Worm (Caenorhabditis elegans): ENCODE results near the gene srd-31.

srd-31 gene

ce11 chrV:7601443-7601842 lies 33.1 kb downstream of the srd-31 start, which contains the start of gene scl-26:
Gene scl-26, minus strand, starts transcription at chrV:7601543.
- TF ChIP-seq elt-2 (tag; optimal IDR thresholded peaks at IDR 0.05) (no peak), fkh-10 (GFP tag; optimal IDR thresholded peaks at IDR 0.05) (no peak), K02D7.2 (tag; optimal IDR thresholded peaks at IDR 0.05) (no peak), ceh-24 (tag; optimal IDR thresholded peaks at IDR 0.05) (no peak), ceh-9 (tag; optimal IDR thresholded peaks at IDR 0.05) (no peak), ceh-22 (tag; optimal IDR thresholded peaks at IDR 0.05) (no peak), pha-4 (tag; optimal IDR thresholded peaks at IDR 0.05) (no peak), che-1 (tag; optimal IDR thresholded peaks at IDR 0.05) (no peak), ama-1 (optimal IDR thresholded peaks at IDR 0.05) (no peak), ref-2 (tag; optimal IDR thresholded peaks at IDR 0.05) (no peak), ahr-1 (tag; optimal IDR thresholded peaks at IDR 0.05) (no peak), ceh-30 (tag; optimal IDR thresholded peaks at IDR 0.05) (no peak), ceh-45 (GFP tag; IDR thresholded peaks at IDR 0.05) (no peak), zip-5 (tag; optimal IDR thresholded peaks at IDR 0.05) (no peak), tbx-2 (tag; optimal IDR thresholded peaks at IDR 0.05) (no peak), lim-6 (tag; optimal IDR thresholded peaks at IDR 0.05) (no peak), ttx-3 (tag; optimal IDR thresholded peaks at IDR 0.05) (no peak)

ce11 chrV:7600149-7600548 lies 34.4 kb downstream of the srd-31 start, which contains the start of gene C50E3.9:
Gene C50E3.9, minus strand, starts transcription at chrV:7600249.
- no peak for TF ChIP-seq rnt-1 (tag; optimal IDR thresholded peaks at IDR 0.05)
- no peak for TF ChIP-seq ceh-34 (tag; optimal IDR thresholded peaks at IDR 0.05)
- no peak for TF ChIP-seq fax-1 (tag; optimal IDR thresholded peaks at IDR 0.05)
- no peak for TF ChIP-seq pat-9 (tag; optimal IDR thresholded peaks at IDR 0.05)
- TF ChIP-seq nhr-11 (tag; optimal IDR thresholded peaks at IDR 0.05), result no peak
- TF ChIP-seq madf-2 (tag; optimal IDR thresholded peaks at IDR 0.05), result no peak
- no peak for TF ChIP-seq pha-2 (tag; optimal IDR thresholded peaks at IDR 0.05)

ce11 chrV:7598269-7598668 lies 36.3 kb downstream of the srd-31 start, which contains the start of gene C50E3.7:
Gene C50E3.7, minus strand, starts transcription at chrV:7598369.
- no peak for TF ChIP-seq elt-2 (tag; optimal IDR thresholded peaks at IDR 0.05)
- no peak for TF ChIP-seq ceh-9 (tag; optimal IDR thresholded peaks at IDR 0.05)
- TF ChIP-seq ama-1 (optimal IDR thresholded peaks at IDR 0.05), result no peak
- TF ChIP-seq sox-4 (tag; optimal IDR thresholded peaks at IDR 0.05), result no peak
- TF ChIP-seq hlh-30 (tag; optimal IDR thresholded peaks at IDR 0.05; ENCODE audit: insufficient read depth), result no peak
- no peak for TF ChIP-seq pha-2 (tag; optimal IDR thresholded peaks at IDR 0.05)
- no peak for TF ChIP-seq F13H6.1 (tag; optimal IDR thresholded peaks at IDR 0.05)
- no peak for TF ChIP-seq dve-1 (tag; optimal IDR thresholded peaks at IDR 0.05)
- TF ChIP-seq pax-1 (tag; optimal IDR thresholded peaks at IDR 0.05), result no peak
- no peak for TF ChIP-seq nhr-232 (tag; optimal IDR thresholded peaks at IDR 0.05)

ce11 chrV:7595132-7595531 lies 39.4 kb downstream of the srd-31 start:
- no peak for TF ChIP-seq ttx-3 (tag; optimal IDR thresholded peaks at IDR 0.05)
- no peak for TF ChIP-seq fax-1 (tag; optimal IDR thresholded peaks at IDR 0.05)
- TF ChIP-seq madf-2 (tag; optimal IDR thresholded peaks at IDR 0.05), result no peak
- TF ChIP-seq hlh-13 (GFP tag; optimal IDR thresholded peaks at IDR 0.05), result no peak
- TF ChIP-seq dve-1 (tag; optimal IDR thresholded peaks at IDR 0.05), result no peak
- no peak for TF ChIP-seq hlh-6 (tag; optimal IDR thresholded peaks at IDR 0.05)
- TF ChIP-seq unc-42 (tag; optimal IDR thresholded peaks at IDR 0.05), result no peak
- no peak for TF ChIP-seq ceh-6 (GFP tag; optimal IDR thresholded peaks at IDR 0.05)
- no peak for TF ChIP-seq pqm-1 (tag; optimal IDR thresholded peaks at IDR 0.05)
- TF ChIP-seq tbx-2 (tag; optimal IDR thresholded peaks at IDR 0.05), result no peak

- TF ChIP-seq lin-11 (tag; optimal IDR thresholded peaks at IDR 0.05) (no peak), sox-4 (tag; optimal IDR thresholded peaks at IDR 0.05) (no peak), unc-55 (GFP tag; optimal IDR thresholded peaks at IDR 0.05) (no peak), fkh-10 (GFP tag; optimal IDR thresholded peaks at IDR 0.05) (no peak), ceh-34 (tag; optimal IDR thresholded peaks at IDR 0.05) (no peak), pha-2 (tag; optimal IDR thresholded peaks at IDR 0.05) (no peak), pqm-1 (tag; optimal IDR thresholded peaks at IDR 0.05) (no peak), dve-1 (tag; optimal IDR thresholded peaks at IDR 0.05) (no peak), hlh-8 (tag; optimal IDR thresholded peaks at IDR 0.05) (no peak), nfya-1 (tag; optimal IDR thresholded peaks at IDR 0.05) (no peak), K02D7.2 (tag; optimal IDR thresholded peaks at IDR 0.05) (no peak), C38D4.7 (GFP tag; optimal IDR thresholded peaks at IDR 0.05) (no peak), ceh-24 (tag; optimal IDR thresholded peaks at IDR 0.05) (no peak), pag-3 (tag; optimal IDR thresholded peaks at IDR 0.05; ENCODE audit: borderline replicate concordance) (no peak), K09A11.1 (tag; optimal IDR thresholded peaks at IDR 0.05; ENCODE audit: insufficient read depth) (no peak), F13H6.1 (tag; optimal IDR thresholded peaks at IDR 0.05) (no peak), ceh-45 (GFP tag; IDR thresholded peaks at IDR 0.05) (no peak), dmd-4 (tag; optimal IDR thresholded peaks at IDR 0.05; ENCODE audit: borderline replicate concordance) (no peak), tbx-2 (tag; optimal IDR thresholded peaks at IDR 0.05) (no peak), syd-9 (tag; optimal IDR thresholded peaks at IDR 0.05) (no peak)
Observed at ce11 chrV:7590454-7590853, 44.1 kb downstream of the srd-31 start, which contains the start of gene C50E3.6. Gene C50E3.6, minus strand, starts transcription at chrV:7590554.
